Fruit fly (Drosophila melanogaster) whole organism, embryonic: ENCODE data around the gene fal.

Source experiments
- CG10321 ChIP-seq: fragments of 200-800 bp; sonication (Bioruptor generic); IDR thresholded peaks from 2 replicates; pipeline ENCODE4 v1.3.6; 2022; ENCODE audit warnings: missing biosample characterization, missing genetic modification characterization
- CG12236 ChIP-seq: fragments of 200-800 bp; sonication (Bioruptor generic); optimal IDR thresholded peaks from 2 replicates; lab custom pipeline; 2016; ENCODE audit warnings: missing biosample characterization, missing genetic modification characterization
- CG12299 ChIP-seq: fragments of 200-800 bp; sonication (Bioruptor generic); optimal IDR thresholded peaks from 2 replicates; lab custom pipeline; 2018; ENCODE audit warnings: missing biosample characterization, mild to moderate bottlenecking, missing genetic modification characterization
- CG12942 ChIP-seq: fragments of 200-800 bp; sonication (Bioruptor generic); optimal IDR thresholded peaks from 3 replicates; lab custom pipeline; 2016; ENCODE audit warnings: missing biosample characterization, missing genetic modification characterization
- CG13624 ChIP-seq: fragments of 200-800 bp; sonication (Bioruptor generic); optimal IDR thresholded peaks from 2 replicates; lab custom pipeline; 2016; ENCODE audit warnings: missing biosample characterization, missing genetic modification characterization
- CG13775 ChIP-seq: fragments of 200-800 bp; sonication (Bioruptor generic); optimal IDR thresholded peaks from 3 replicates; lab custom pipeline; 2017; ENCODE audit warnings: missing biosample characterization, mild to moderate bottlenecking, missing genetic modification characterization
- CG1603 ChIP-seq: fragments of 200-800 bp; sonication (Bioruptor generic); optimal IDR thresholded peaks from 2 replicates; lab custom pipeline; 2019; ENCODE audit warnings: missing biosample characterization, mild to moderate bottlenecking, missing genetic modification characterization, moderate library complexity
- CG17612 ChIP-seq: fragments of 200-800 bp; sonication (Bioruptor generic); IDR thresholded peaks from 2 replicates; pipeline ENCODE4 v1.3.6; 2022; ENCODE audit warnings: missing biosample characterization, missing genetic modification characterization
- CG1832 ChIP-seq: fragments of 200-800 bp; sonication (Bioruptor generic); optimal IDR thresholded peaks from 2 replicates; lab custom pipeline; 2017; ENCODE audit warnings: missing biosample characterization, mild to moderate bottlenecking, missing genetic modification characterization, inconsistent platforms
- CG2199 ChIP-seq: fragments of 200-800 bp; sonication (Bioruptor generic); IDR thresholded peaks from 3 replicates; pipeline ENCODE4 v1.3.6; 2022; ENCODE audit warnings: missing biosample characterization, missing genetic modification characterization
- CG30020 ChIP-seq: fragments of 200-800 bp; optimal IDR thresholded peaks from 2 replicates; lab custom pipeline; 2019; ENCODE audit warnings: missing biosample characterization, mild to moderate bottlenecking, missing genetic modification characterization, moderate library complexity
- CG30431 ChIP-seq: fragments of 200-800 bp; sonication (Bioruptor generic); optimal IDR thresholded peaks from 2 replicates; lab custom pipeline; 2017; ENCODE audit warnings: missing biosample characterization, missing genetic modification characterization
- CG31365 ChIP-seq: fragments of 200-800 bp; sonication (Bioruptor generic); optimal IDR thresholded peaks from 2 replicates; lab custom pipeline; 2018; ENCODE audit warnings: missing biosample characterization, mild to moderate bottlenecking, missing genetic modification characterization
- CG4360 ChIP-seq: fragments of 200-800 bp; sonication (Bioruptor generic); IDR thresholded peaks from 2 replicates; pipeline ENCODE4 v1.3.6; 2022; ENCODE audit warnings: missing biosample characterization, missing genetic modification characterization
- CG5953 ChIP-seq: fragments of 200-800 bp; sonication (Bioruptor generic); IDR thresholded peaks from 2 replicates; pipeline ENCODE4 v1.3.6; 2022; ENCODE audit warnings: missing biosample characterization, missing genetic modification characterization
- CG7372 ChIP-seq: fragments of 200-800 bp; sonication (Bioruptor generic); IDR thresholded peaks from 2 replicates; pipeline ENCODE4 v1.3.6; 2022; ENCODE audit warnings: missing biosample characterization, missing genetic modification characterization
- CG8290 ChIP-seq, 3 experiments: fragments of 200-800 bp; sonication (Bioruptor generic); optimal IDR thresholded peaks; 2 replicates each; lab custom pipeline; 2016 to 2019; ENCODE audit warnings: missing biosample characterization in 3 of 3, missing genetic modification characterization in 3 of 3, mild to moderate bottlenecking in 2 of 3, moderate library complexity in 1 of 3
- CG9437 ChIP-seq: fragments of 200-800 bp; sonication (Bioruptor generic); optimal IDR thresholded peaks from 2 replicates; lab custom pipeline; 2018; ENCODE audit warnings: missing biosample characterization, mild to moderate bottlenecking, missing genetic modification characterization
- CG9609 ChIP-seq: fragments of 200-800 bp; sonication (Bioruptor generic); optimal IDR thresholded peaks from 3 replicates; lab custom pipeline; 2016; ENCODE audit warnings: missing biosample characterization, missing genetic modification characterization
- CG9932 ChIP-seq: fragments of 200-800 bp; sonication (Bioruptor generic); IDR thresholded peaks from 2 replicates; pipeline ENCODE4 v1.3.6; 2022; ENCODE audit warnings: missing biosample characterization, missing genetic modification characterization
- Dbx ChIP-seq: fragments of 200-800 bp; sonication (Bioruptor generic); IDR thresholded peaks from 3 replicates; pipeline ENCODE4 v1.3.6; 2022; ENCODE audit warnings: missing biosample characterization, missing genetic modification characterization
- Deaf1 ChIP-seq: fragments of 200-800 bp; optimal IDR thresholded peaks from 3 replicates; lab custom pipeline; 2019; ENCODE audit warnings: missing biosample characterization, mild to moderate bottlenecking, missing genetic modification characterization, moderate library complexity
- Dip2 ChIP-seq: fragments of 200-800 bp; sonication (Bioruptor generic); IDR thresholded peaks from 2 replicates; pipeline ENCODE4 v1.3.6; 2022; ENCODE audit warnings: missing biosample characterization, missing genetic modification characterization
- Dip3 ChIP-seq: fragments of 200-800 bp; sonication (Bioruptor generic); optimal IDR thresholded peaks from 3 replicates; lab custom pipeline; 2016; ENCODE audit warnings: missing biosample characterization, missing genetic modification characterization
- HLH54F ChIP-seq: fragments of 200-800 bp; sonication (Bioruptor generic); optimal IDR thresholded peaks from 3 replicates; lab custom pipeline; 2016; ENCODE audit warnings: missing biosample characterization, missing genetic modification characterization
- Hand ChIP-seq: fragments of 200-800 bp; sonication (Bioruptor generic); optimal IDR thresholded peaks from 2 replicates; lab custom pipeline; 2017; ENCODE audit warnings: mild to moderate bottlenecking, missing biosample characterization, missing genetic modification reagents, missing genetic modification characterization
- Hey ChIP-seq: fragments of 200-800 bp; sonication (Bioruptor generic); optimal IDR thresholded peaks from 3 replicates; lab custom pipeline; 2018; ENCODE audit warnings: missing biosample characterization, mild to moderate bottlenecking, missing genetic modification characterization
- Lpt ChIP-seq: fragments of >200 bp; optimal IDR thresholded peaks from 2 replicates; lab custom pipeline; 2018; ENCODE audit warnings: missing biosample characterization, missing genetic modification characterization
- NFAT ChIP-seq: fragments of 200-800 bp; sonication (Bioruptor generic); IDR thresholded peaks from 2 replicates; pipeline ENCODE4 v1.3.6; 2022; ENCODE audit warnings: missing biosample characterization, missing genetic modification characterization
- Oaz ChIP-seq: fragments of 200-800 bp; sonication (Bioruptor generic); IDR thresholded peaks from 2 replicates; pipeline ENCODE4 v1.3.6; 2022; ENCODE audit warnings: missing biosample characterization, missing genetic modification characterization
- Oli ChIP-seq: fragments of 200-800 bp; sonication (Bioruptor generic); optimal IDR thresholded peaks from 2 replicates; lab custom pipeline; 2018; ENCODE audit warnings: missing biosample characterization, mild to moderate bottlenecking, missing genetic modification characterization, moderate library complexity
- Ptx1 ChIP-seq: fragments of 200-800 bp; sonication (Bioruptor generic); IDR thresholded peaks from 2 replicates; pipeline ENCODE4 v1.3.6; 2022; ENCODE audit warnings: missing biosample characterization, missing genetic modification characterization
- Sin3A ChIP-seq: fragments of >200 bp; optimal IDR thresholded peaks from 2 replicates; lab custom pipeline; 2018
- Tbp ChIP-seq: fragments of >200 bp; optimal IDR thresholded peaks from 2 replicates; lab custom pipeline; 2018; ENCODE audit warnings: missing biosample characterization, missing genetic modification characterization
- YL-1 ChIP-seq: fragments of 200-800 bp; sonication (Bioruptor generic); optimal IDR thresholded peaks from 3 replicates; lab custom pipeline; 2017; ENCODE audit warnings: missing biosample characterization, mild to moderate bottlenecking, missing genetic modification characterization
- aop ChIP-seq: fragments of 200-800 bp; sonication (Bioruptor generic); IDR thresholded peaks from 2 replicates; pipeline ENCODE4 v1.3.6; 2022; ENCODE audit warnings: missing biosample characterization, missing genetic modification characterization
- bbx ChIP-seq: fragments of 200-800 bp; sonication (Bioruptor generic); IDR thresholded peaks from 2 replicates; pipeline ENCODE4 v1.3.6; 2022; ENCODE audit warnings: missing biosample characterization, missing genetic modification characterization; ENCODE audit not compliant: partially characterized antibody
- cato ChIP-seq: fragments of 200-800 bp; sonication (Bioruptor generic); optimal IDR thresholded peaks from 2 replicates; lab custom pipeline; 2016; ENCODE audit warnings: missing biosample characterization, missing genetic modification characterization, borderline replicate concordance
- cg ChIP-seq: fragments of 200-800 bp; sonication (Bioruptor generic); optimal IDR thresholded peaks from 3 replicates; lab custom pipeline; 2019; ENCODE audit warnings: missing biosample characterization, mild to moderate bottlenecking, missing genetic modification characterization, moderate library complexity
- fd64A ChIP-seq: fragments of 200-800 bp; sonication (Bioruptor generic); optimal IDR thresholded peaks from 3 replicates; lab custom pipeline; 2018; ENCODE audit warnings: missing biosample characterization, mild to moderate bottlenecking, missing genetic modification characterization
- fru ChIP-seq: fragments of >200 bp; optimal IDR thresholded peaks from 2 replicates; lab custom pipeline; 2017
- hbn ChIP-seq: fragments of 200-800 bp; sonication (Bioruptor generic); IDR thresholded peaks from 2 replicates; pipeline ENCODE4 v1.3.6; 2022; ENCODE audit warnings: missing biosample characterization, missing genetic modification characterization; ENCODE audit not compliant: partially characterized antibody
- kni ChIP-seq: fragments of 200-800 bp; sonication (Bioruptor generic); optimal IDR thresholded peaks from 3 replicates; lab custom pipeline; 2017; ENCODE audit warnings: mild to moderate bottlenecking, missing biosample characterization, missing genetic modification reagents, missing genetic modification characterization
- nmo ChIP-seq: fragments of 200-800 bp; sonication (Bioruptor generic); optimal IDR thresholded peaks from 2 replicates; lab custom pipeline; 2018; ENCODE audit warnings: missing biosample characterization, mild to moderate bottlenecking, missing genetic modification characterization, moderate library complexity
- pan ChIP-seq, 4 experiments: fragments of >200 bp in 3 of 4; fragments of 200-800 bp in 1 of 4; sonication (Bioruptor generic) in 1 of 4; optimal IDR thresholded peaks in 3 of 4; IDR thresholded peaks in 1 of 4; 2 replicates each; pipeline versions ENCODE4 v1.3.6 to Lab custom; 2017 to 2022; ENCODE audit warnings: missing biosample characterization in 2 of 4, missing genetic modification characterization in 2 of 4, mixed read lengths in 1 of 4
- pb ChIP-seq: fragments of 200-800 bp; sonication (Bioruptor generic); optimal IDR thresholded peaks from 3 replicates; lab custom pipeline; 2016; ENCODE audit warnings: missing biosample characterization, missing genetic modification characterization
- pum ChIP-seq: fragments of 200-800 bp; sonication (Bioruptor generic); optimal IDR thresholded peaks from 2 replicates; lab custom pipeline; 2016; ENCODE audit warnings: missing biosample characterization, missing genetic modification characterization
- salm ChIP-seq: fragments of 200-800 bp; sonication (Bioruptor generic); optimal IDR thresholded peaks from 2 replicates; lab custom pipeline; 2018; ENCODE audit warnings: missing biosample characterization, mild to moderate bottlenecking, missing genetic modification characterization
- sens-2 ChIP-seq: fragments of 200-800 bp; sonication (Bioruptor generic); IDR thresholded peaks from 2 replicates; pipeline ENCODE4 v1.3.6; 2022; ENCODE audit warnings: missing biosample characterization, missing genetic modification characterization
- sob ChIP-seq: fragments of 200-800 bp; sonication (Bioruptor generic); IDR thresholded peaks from 2 replicates; pipeline ENCODE4 v1.3.6; 2022; ENCODE audit warnings: missing biosample characterization, missing genetic modification characterization
- tll ChIP-seq, 2 experiments: fragments of 200-800 bp in 1 of 2; fragments of >200 bp in 1 of 2; sonication (Bioruptor generic) in 1 of 2; optimal IDR thresholded peaks; 2 replicates each; lab custom pipeline; 2017 to 2019; ENCODE audit warnings: missing biosample characterization in 2 of 2, missing genetic modification characterization in 2 of 2, mild to moderate bottlenecking in 1 of 2, moderate library complexity in 1 of 2
- tx ChIP-seq: fragments of 200-800 bp; sonication (Bioruptor generic); optimal IDR thresholded peaks from 2 replicates; lab custom pipeline; 2016; ENCODE audit warnings: missing biosample characterization, missing genetic modification characterization
- yki ChIP-seq: fragments of >200 bp; optimal IDR thresholded peaks from 3 replicates; lab custom pipeline; 2018

Gene fal

DNA sequence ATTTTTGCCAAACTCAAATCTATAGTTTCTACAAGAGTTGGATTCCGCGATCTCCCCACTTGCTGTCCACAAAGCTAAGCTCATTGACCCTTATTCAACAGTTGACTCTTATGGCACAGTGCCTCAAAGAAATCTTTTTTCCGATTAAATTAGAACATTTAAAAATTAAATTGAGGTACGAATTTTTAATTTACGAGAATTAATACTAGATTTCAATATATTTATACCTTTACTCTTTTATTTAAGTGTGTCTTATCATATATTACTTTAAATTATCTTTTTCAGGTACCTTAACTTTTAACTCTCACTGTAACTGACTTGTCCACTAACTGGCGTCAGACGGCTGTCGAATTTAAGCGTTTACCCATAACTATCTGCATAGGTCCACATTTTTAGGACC, 43.9 kb downstream of the fal start (continued):
- TF ChIP-seq CG7372 (GFP tag; lab: Robert Waterston, UW): no peak
- TF ChIP-seq HLH54F (GFP tag; lab: Kevin White, UChicago): no peak
- TF ChIP-seq cato (GFP tag; lab: Kevin White, UChicago): no peak
- no peak for TF ChIP-seq CG1603 (tag; lab: Kevin White, UChicago)
- TF ChIP-seq salm: no peak
- TF ChIP-seq cg (GFP tag; lab: Kevin White, UChicago): no peak
- TF ChIP-seq fru (lab: Kevin White, UChicago): no peak
- TF ChIP-seq CG9609: no peak
- TF ChIP-seq Lpt: no peak
- peak; percentile 59 for TF ChIP-seq Oli
- no peak for TF ChIP-seq Dip3 (GFP tag; lab: Kevin White, UChicago)
- TF ChIP-seq Tbp (GFP tag; lab: Kevin White, UChicago): no peak
- no peak for TF ChIP-seq CG31365
- no peak for TF ChIP-seq sens-2 (GFP tag; lab: Robert Waterston, UW)
- TF ChIP-seq fd64A (GFP tag; lab: Kevin White, UChicago): no peak
- TF ChIP-seq pum (GFP tag; lab: Kevin White, UChicago): no peak
- no peak for TF ChIP-seq CG12299 (tag; lab: Kevin White, UChicago)
- TF ChIP-seq Dip2 (GFP tag; lab: Robert Waterston, UW): no peak
- TF ChIP-seq CG12236 (GFP tag; lab: Kevin White, UChicago): no peak
- TF ChIP-seq yki: no peak
- no peak for TF ChIP-seq Hey (tag; lab: Kevin White, UChicago)
- no peak for TF ChIP-seq Oaz
- TF ChIP-seq CG10321 (GFP tag; lab: Robert Waterston, UW): no peak
- TF ChIP-seq YL-1: no peak
- no peak for TF ChIP-seq pb (GFP tag; lab: Kevin White, UChicago)
- TF ChIP-seq CG13624: no peak
- no peak for TF ChIP-seq tx (GFP tag; lab: Kevin White, UChicago)
- no peak for TF ChIP-seq bbx
- TF ChIP-seq CG30431: no peak
- TF ChIP-seq CG9437 (GFP tag; lab: Kevin White, UChicago): no peak
- TF ChIP-seq Sin3A (lab: Kevin White, UChicago): no peak
- no peak for TF ChIP-seq tll (GFP tag; optimal IDR thresholded peaks at IDR 0.05; lab: Kevin White, UChicago)
- TF ChIP-seq CG30020 (tag; lab: Kevin White, UChicago): no peak
- no peak for TF ChIP-seq Deaf1
- TF ChIP-seq kni (GFP tag; lab: Kevin White, UChicago): no peak
- no peak for TF ChIP-seq CG5953 (GFP tag; lab: Robert Waterston, UW)
- TF ChIP-seq CG2199 (GFP tag; lab: Robert Waterston, UW): no peak
- no peak for TF ChIP-seq sob
- no peak for TF ChIP-seq Hand (GFP tag; lab: Kevin White, UChicago)
- TF ChIP-seq Ptx1 (GFP tag; lab: Robert Waterston, UW): peak; percentile 78
- no peak for TF ChIP-seq CG12942 (GFP tag; lab: Kevin White, UChicago)
- no peak for TF ChIP-seq CG13775 (GFP tag; lab: Kevin White, UChicago)
- TF ChIP-seq CG8290 (GFP tag; optimal IDR thresholded peaks at IDR 0.05; lab: Kevin White, UChicago): peak; percentile 1
- TF ChIP-seq CG8290 (tag; optimal IDR thresholded peaks at IDR 0.05; lab: Kevin White, UChicago): no peak
- TF ChIP-seq pan (optimal IDR thresholded peaks at IDR 0.05; lab: Kevin White, UChicago): no peak
- peak in 1 of 2 experiments; percentile 63 for TF ChIP-seq pan (GFP tag; optimal IDR thresholded peaks at IDR 0.05 in 1 of 2, IDR thresholded peaks at IDR 0.05 in 1 of 2)
- TF ChIP-seq CG17612: no peak
- TF ChIP-seq NFAT: no peak
- peak; percentile 61 for TF ChIP-seq nmo
- TF ChIP-seq CG1832 (GFP tag; lab: Kevin White, UChicago): no peak
- no peak for TF ChIP-seq CG4360 (GFP tag; lab: Robert Waterston, UW)
- no peak for TF ChIP-seq aop (GFP tag; lab: Robert Waterston, UW)
- 0 out of 3 replicates have a peak, but pooled peaks have one; percentile 7 for TF ChIP-seq Dbx (GFP tag; lab: Robert Waterston, UW)
- no peak for TF ChIP-seq hbn (GFP tag; lab: Robert Waterston, UW)
- TF ChIP-seq CG9932 (GFP tag; lab: Robert Waterston, UW): peak; percentile 17; the same call in 1 of the 2 replicates
